Fruit fly (Drosophila melanogaster) whole organism, embryonic: Measurements from ENCODE around the gene PH4alphaNE2.

ENCODE experiments used
- Bgb ChIP-seq: fragments of 200-800 bp; sonication (Bioruptor generic); IDR thresholded peaks from 2 replicates; pipeline ENCODE4 v1.3.6; 2022; ENCODE audit warnings: missing biosample characterization, missing genetic modification characterization; ENCODE audit not compliant: partially characterized antibody
- BtbVII ChIP-seq: fragments of 200-800 bp; sonication (Bioruptor generic); optimal IDR thresholded peaks from 3 replicates; lab custom pipeline; 2017; ENCODE audit warnings: missing biosample characterization, mild to moderate bottlenecking, missing genetic modification characterization
- CG10267 ChIP-seq: fragments of 200-800 bp; sonication (Bioruptor generic); optimal IDR thresholded peaks from 2 replicates; lab custom pipeline; 2018; ENCODE audit warnings: missing biosample characterization, mild to moderate bottlenecking, missing genetic modification characterization, moderate library complexity
- CG11504 ChIP-seq: fragments of 200-800 bp; sonication (Bioruptor generic); optimal IDR thresholded peaks from 3 replicates; lab custom pipeline; 2019; ENCODE audit warnings: missing biosample characterization, mild to moderate bottlenecking, missing genetic modification characterization, moderate library complexity
- CG13296 ChIP-seq: fragments of 200-800 bp; sonication (Bioruptor generic); optimal IDR thresholded peaks from 3 replicates; lab custom pipeline; 2018; ENCODE audit warnings: missing biosample characterization, mild to moderate bottlenecking, missing genetic modification characterization
- CG13894 ChIP-seq: fragments of 200-800 bp; sonication (Bioruptor generic); optimal IDR thresholded peaks from 3 replicates; lab custom pipeline; 2018; ENCODE audit warnings: missing biosample characterization, mild to moderate bottlenecking, missing genetic modification characterization, moderate library complexity
- CG14014 ChIP-seq: fragments of 200-800 bp; sonication (Bioruptor generic); IDR thresholded peaks from 2 replicates; pipeline ENCODE4 v1.3.6; 2022; ENCODE audit warnings: missing biosample characterization, missing genetic modification characterization
- CG15073 ChIP-seq: fragments of 200-800 bp; sonication (Bioruptor generic); optimal IDR thresholded peaks from 2 replicates; lab custom pipeline; 2016; ENCODE audit warnings: missing biosample characterization, missing genetic modification characterization
- CG15514 ChIP-seq: fragments of 200-800 bp; sonication (Bioruptor generic); optimal IDR thresholded peaks from 3 replicates; lab custom pipeline; 2017; ENCODE audit warnings: missing biosample characterization, missing genetic modification characterization, mild to moderate bottlenecking, moderate library complexity, missing genetic modification reagents
- CG16813 ChIP-seq: fragments of 200-800 bp; sonication (Bioruptor generic); IDR thresholded peaks from 3 replicates; pipeline ENCODE4 v1.3.6; 2022; ENCODE audit warnings: missing biosample characterization, missing genetic modification characterization; ENCODE audit not compliant: partially characterized antibody
- CG3163 ChIP-seq: fragments of 200-800 bp; sonication (Bioruptor generic); optimal IDR thresholded peaks from 3 replicates; lab custom pipeline; 2016; ENCODE audit warnings: missing biosample characterization, missing genetic modification characterization
- CG4282 ChIP-seq: fragments of 200-800 bp; sonication (Bioruptor generic); optimal IDR thresholded peaks from 2 replicates; lab custom pipeline; 2016; ENCODE audit warnings: missing biosample characterization, missing genetic modification characterization
- CG6654 ChIP-seq: fragments of 200-800 bp; sonication (Bioruptor generic); optimal IDR thresholded peaks from 2 replicates; lab custom pipeline; 2017; ENCODE audit warnings: missing biosample characterization, mild to moderate bottlenecking, missing genetic modification characterization
- CG6813 ChIP-seq: fragments of 200-800 bp; sonication (Bioruptor generic); optimal IDR thresholded peaks from 2 replicates; lab custom pipeline; 2017; ENCODE audit warnings: missing biosample characterization, missing genetic modification characterization, mild to moderate bottlenecking, moderate library complexity, missing genetic modification reagents
- CG7839 ChIP-seq: fragments of 200-800 bp; sonication (Bioruptor generic); optimal IDR thresholded peaks from 3 replicates; lab custom pipeline; 2018; ENCODE audit warnings: missing biosample characterization, mild to moderate bottlenecking, missing genetic modification characterization, moderate library complexity
- CG9215 ChIP-seq: fragments of 200-800 bp; sonication (Bioruptor generic); IDR thresholded peaks from 2 replicates; pipeline ENCODE4 v1.3.6; 2022; ENCODE audit warnings: missing biosample characterization, missing genetic modification characterization
- CrebB ChIP-seq: fragments of 200-800 bp; sonication (Bioruptor generic); optimal IDR thresholded peaks from 3 replicates; lab custom pipeline; 2018; ENCODE audit warnings: missing biosample characterization, mild to moderate bottlenecking, missing genetic modification characterization
- D19A ChIP-seq: fragments of 200-800 bp; optimal IDR thresholded peaks from 3 replicates; lab custom pipeline; 2019; ENCODE audit warnings: missing biosample characterization, mild to moderate bottlenecking, missing genetic modification characterization, moderate library complexity
- Deaf1 ChIP-seq: fragments of 200-800 bp; optimal IDR thresholded peaks from 3 replicates; lab custom pipeline; 2019; ENCODE audit warnings: missing biosample characterization, mild to moderate bottlenecking, missing genetic modification characterization, moderate library complexity
- Fer1 ChIP-seq: fragments of 200-800 bp; sonication (Bioruptor generic); optimal IDR thresholded peaks from 2 replicates; lab custom pipeline; 2017; ENCODE audit warnings: missing biosample characterization, mild to moderate bottlenecking, missing genetic modification characterization
- HmgD ChIP-seq: fragments of 200-800 bp; sonication (Bioruptor generic); optimal IDR thresholded peaks from 3 replicates; lab custom pipeline; 2016; ENCODE audit warnings: missing biosample characterization, missing genetic modification characterization
- Mad ChIP-seq: fragments of 200-800 bp; sonication (Bioruptor generic); optimal IDR thresholded peaks from 2 replicates; lab custom pipeline; 2016; ENCODE audit warnings: missing biosample characterization, missing genetic modification characterization
- Pdp1 ChIP-seq, 2 experiments: fragments of 200-800 bp; sonication (Bioruptor generic); optimal IDR thresholded peaks; 3 replicates each; lab custom pipeline; 2016; ENCODE audit warnings: missing biosample characterization in 2 of 2, missing genetic modification characterization in 2 of 2, mild to moderate bottlenecking in 1 of 2, moderate library complexity in 1 of 2
- Sry-β ChIP-seq: fragments of 200-800 bp; sonication (Bioruptor generic); optimal IDR thresholded peaks from 2 replicates; lab custom pipeline; 2018; ENCODE audit warnings: missing biosample characterization, mild to moderate bottlenecking, missing genetic modification characterization, moderate library complexity
- Xbp1 ChIP-seq: fragments of 200-800 bp; sonication (Bioruptor generic); optimal IDR thresholded peaks from 3 replicates; lab custom pipeline; 2016; ENCODE audit warnings: missing biosample characterization, mild to moderate bottlenecking, missing genetic modification characterization
- ash1 ChIP-seq: fragments of 200-800 bp; sonication (Bioruptor generic); optimal IDR thresholded peaks from 2 replicates; lab custom pipeline; 2018; ENCODE audit warnings: missing biosample characterization, mild to moderate bottlenecking, missing genetic modification characterization
- ato ChIP-seq: fragments of 200-800 bp; sonication (Bioruptor generic); IDR thresholded peaks from 2 replicates; pipeline ENCODE4 v1.3.6; 2022; ENCODE audit warnings: missing biosample characterization, missing genetic modification characterization; ENCODE audit not compliant: partially characterized antibody
- bigmax ChIP-seq: fragments of 200-800 bp; sonication (Bioruptor generic); optimal IDR thresholded peaks from 2 replicates; lab custom pipeline; 2018; ENCODE audit warnings: missing biosample characterization, mild to moderate bottlenecking, missing genetic modification characterization
- cg ChIP-seq: fragments of 200-800 bp; sonication (Bioruptor generic); optimal IDR thresholded peaks from 3 replicates; lab custom pipeline; 2019; ENCODE audit warnings: missing biosample characterization, mild to moderate bottlenecking, missing genetic modification characterization, moderate library complexity
- chinmo ChIP-seq: fragments of 200-800 bp; sonication (Bioruptor generic); IDR thresholded peaks from 4 replicates; pipeline ENCODE4 v1.3.6; 2022; ENCODE audit warnings: missing biosample characterization, missing genetic modification characterization; ENCODE audit not compliant: partially characterized antibody
- chm ChIP-seq: fragments of 200-800 bp; sonication (Bioruptor generic); IDR thresholded peaks from 2 replicates; pipeline ENCODE4 v1.3.6; 2022; ENCODE audit warnings: missing biosample characterization, missing genetic modification characterization
- croc ChIP-seq: fragments of 200-800 bp; sonication (Bioruptor generic); conservative IDR thresholded peaks from 3 replicates; pipeline ENCODE4 v1.3.6; 2022; ENCODE audit warnings: missing biosample characterization, missing genetic modification characterization
- crol ChIP-seq: fragments of 200-800 bp; sonication (Bioruptor generic); IDR thresholded peaks from 2 replicates; pipeline ENCODE4 v1.3.6; 2022; ENCODE audit warnings: missing biosample characterization, missing genetic modification characterization
- lbe ChIP-seq: fragments of 200-800 bp; sonication (Bioruptor generic); optimal IDR thresholded peaks from 2 replicates; lab custom pipeline; 2016; ENCODE audit warnings: missing biosample characterization, mild to moderate bottlenecking, missing genetic modification characterization
- nom ChIP-seq: fragments of 200-800 bp; sonication (Bioruptor generic); optimal IDR thresholded peaks from 2 replicates; lab custom pipeline; 2017; ENCODE audit warnings: missing biosample characterization, missing genetic modification characterization, mild to moderate bottlenecking, moderate library complexity, missing genetic modification reagents
- onecut ChIP-seq: fragments of 200-800 bp; sonication (Bioruptor generic); IDR thresholded peaks from 2 replicates; pipeline ENCODE4 v1.3.6; 2022; ENCODE audit warnings: missing biosample characterization, missing genetic modification characterization
- pnt ChIP-seq: fragments of 200-800 bp; sonication (Bioruptor generic); optimal IDR thresholded peaks from 3 replicates; lab custom pipeline; 2016; ENCODE audit warnings: missing biosample characterization, missing genetic modification characterization
- pros ChIP-seq: fragments of 200-800 bp; sonication (Bioruptor generic); optimal IDR thresholded peaks from 3 replicates; lab custom pipeline; 2019; ENCODE audit warnings: missing biosample characterization, mild to moderate bottlenecking, missing genetic modification characterization, moderate library complexity
- run ChIP-seq: fragments of 200-800 bp; sonication (Bioruptor generic); optimal IDR thresholded peaks from 3 replicates; lab custom pipeline; 2018; ENCODE audit warnings: missing biosample characterization, mild to moderate bottlenecking, missing genetic modification characterization
- scrt ChIP-seq: fragments of 200-800 bp; sonication (Bioruptor generic); optimal IDR thresholded peaks from 2 replicates; lab custom pipeline; 2018; ENCODE audit warnings: missing biosample characterization, mild to moderate bottlenecking, missing genetic modification characterization, moderate library complexity
- sd ChIP-seq: fragments of 200-800 bp; sonication (Bioruptor generic); optimal IDR thresholded peaks from 3 replicates; lab custom pipeline; 2018; ENCODE audit warnings: missing biosample characterization, mild to moderate bottlenecking, missing genetic modification characterization, moderate library complexity
- sim ChIP-seq: fragments of 200-800 bp; sonication (Bioruptor generic); IDR thresholded peaks from 2 replicates; pipeline ENCODE4 v1.3.6; 2022; ENCODE audit warnings: missing biosample characterization, missing genetic modification characterization
- tap ChIP-seq: fragments of 200-800 bp; optimal IDR thresholded peaks from 3 replicates; lab custom pipeline; 2019; ENCODE audit warnings: missing biosample characterization, mild to moderate bottlenecking, missing genetic modification characterization, moderate library complexity
- tll ChIP-seq, 2 experiments: fragments of 200-800 bp in 1 of 2; fragments of >200 bp in 1 of 2; sonication (Bioruptor generic) in 1 of 2; optimal IDR thresholded peaks; 2 replicates each; lab custom pipeline; 2017 to 2019; ENCODE audit warnings: missing biosample characterization in 2 of 2, missing genetic modification characterization in 2 of 2, mild to moderate bottlenecking in 1 of 2, moderate library complexity in 1 of 2
- twi ChIP-seq: fragments of 200-800 bp; optimal IDR thresholded peaks from 2 replicates; lab custom pipeline; 2019; ENCODE audit warnings: missing biosample characterization, mild to moderate bottlenecking, missing genetic modification characterization, moderate library complexity
- vvl ChIP-seq: fragments of 200-800 bp; sonication (Bioruptor generic); IDR thresholded peaks from 2 replicates; pipeline ENCODE4 v1.3.6; 2022; ENCODE audit warnings: missing biosample characterization, missing genetic modification characterization
- yki ChIP-seq: fragments of >200 bp; optimal IDR thresholded peaks from 3 replicates; lab custom pipeline; 2018
- z ChIP-seq: fragments of 200-800 bp; sonication (Bioruptor generic); IDR thresholded peaks from 3 replicates; pipeline ENCODE4 v1.3.6; 2022; ENCODE audit warnings: missing biosample characterization, missing genetic modification characterization

PH4alphaNE2 gene

DNA sequence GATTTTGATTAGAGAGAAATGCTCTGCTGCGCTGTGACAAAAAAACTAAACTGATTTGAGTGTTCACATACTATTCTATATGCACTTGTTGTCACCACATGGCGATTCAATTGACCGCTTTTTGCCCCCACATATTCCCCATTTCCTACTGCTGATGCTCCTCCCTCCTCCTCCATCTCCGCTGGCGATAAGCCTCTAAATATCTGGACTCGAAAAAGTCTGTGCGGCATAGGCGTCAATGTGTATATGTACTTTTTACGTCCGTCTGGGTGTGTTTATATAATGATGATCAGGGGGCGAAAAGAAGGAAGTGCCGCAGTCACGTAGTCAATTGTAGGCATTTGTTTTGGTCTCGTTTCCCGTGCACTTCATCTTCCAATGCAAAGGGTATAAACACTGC is 45.5 kb downstream of the PH4alphaNE2 start:
- TF ChIP-seq ash1 (GFP tag; lab: Kevin White, UChicago) (no peak), CG3163 (GFP tag; lab: Kevin White, UChicago) (no peak), CG10267 (tag; lab: Kevin White, UChicago) (no peak), pnt (GFP tag; lab: Kevin White, UChicago) (no peak), sim (GFP tag; lab: Robert Waterston, UW) (no peak), tll (GFP tag; optimal IDR thresholded peaks at IDR 0.05; lab: Kevin White, UChicago) (peak in 1 of 2 experiments; percentile 31), run (tag; lab: Kevin White, UChicago) (no peak), ato (GFP tag; lab: Robert Waterston, UW) (peak; percentile 33; the same call in 1 of the 2 replicates), cg (GFP tag; lab: Kevin White, UChicago) (peak; percentile 46), D19A (tag; lab: Kevin White, UChicago) (no peak), Bgb (GFP tag; lab: Robert Waterston, UW) (no peak), Mad (GFP tag; lab: Kevin White, UChicago) (no peak), onecut (GFP tag; lab: Robert Waterston, UW) (0 out of 2 replicates have a peak, but pooled peaks have one; percentile 7), chm (GFP tag; lab: Robert Waterston, UW) (0 out of 2 replicates have a peak, but pooled peaks have one; percentile 27), CG16813 (GFP tag; lab: Robert Waterston, UW) (no peak), HmgD (GFP tag; lab: Kevin White, UChicago) (no peak), vvl (0 out of 2 replicates have a peak, but pooled peaks have one; percentile 15), chinmo (GFP tag; lab: Robert Waterston, UW) (0 out of 4 replicates have a peak, but pooled peaks have one; percentile 28), sd (tag; lab: Kevin White, UChicago) (peak; percentile 10), Deaf1 (tag; lab: Kevin White, UChicago) (no peak), CG6813 (no peak), CrebB (tag; lab: Kevin White, UChicago) (no peak), CG13894 (tag; lab: Kevin White, UChicago) (no peak), CG15073 (GFP tag; lab: Kevin White, UChicago) (no peak), CG6654 (GFP tag; lab: Kevin White, UChicago) (no peak), crol (GFP tag; lab: Robert Waterston, UW) (peak; percentile 75), croc (GFP tag; lab: Robert Waterston, UW) (no peak), CG15514 (GFP tag; lab: Kevin White, UChicago) (peak; percentile 4), z (GFP tag; lab: Robert Waterston, UW) (0 out of 3 replicates have a peak, but pooled peaks have one; percentile 30), twi (tag; lab: Kevin White, UChicago) (peak; percentile 30), CG14014 (GFP tag; lab: Robert Waterston, UW) (no peak), CG7839 (tag; lab: Kevin White, UChicago) (no peak), Pdp1 (GFP tag; optimal IDR thresholded peaks at IDR 0.05; lab: Kevin White, UChicago) (peak in 1 of 2 experiments; percentile 95), bigmax (no peak)

dm6 chr3R:30465775-30466494 is 46.1 kb downstream of the PH4alphaNE2 start, which contains the start of gene PH4alphaEFB:
PH4alphaEFB (plus strand) TSS chr3R:30466050.
- TF ChIP-seq CG13296 (GFP tag; lab: Kevin White, UChicago) (peak; percentile 6), nom (peak; percentile 57), Xbp1 (GFP tag; lab: Kevin White, UChicago) (peak; percentile 5), D19A (tag; lab: Kevin White, UChicago) (peak; percentile 43), CG11504 (tag; lab: Kevin White, UChicago) (peak; percentile 29), yki (lab: Kevin White, UChicago) (peak; percentile 17), scrt (peak; percentile 84), pros (GFP tag; lab: Kevin White, UChicago) (peak; percentile 65), ato (GFP tag; lab: Robert Waterston, UW) (no peak), lbe (GFP tag; lab: Kevin White, UChicago) (peak; percentile 47), Fer1 (GFP tag; lab: Kevin White, UChicago) (peak; percentile 45), CG9215 (GFP tag; lab: Robert Waterston, UW) (no peak), Sry-β (GFP tag; lab: Kevin White, UChicago) (no peak), tap (tag; lab: Kevin White, UChicago) (peak; percentile 5), CG4282 (GFP tag; lab: Kevin White, UChicago) (no peak), BtbVII (GFP tag; lab: Kevin White, UChicago) (no peak)
